Worm (Caenorhabditis elegans) whole organism, L4/young adult: Measurements from ENCODE around the gene R10E8.3.

Experiments
- W03F9.2 ChIP-seq: fragments of 150-350 bp; optimal IDR thresholded peaks from 2 replicates; lab custom pipeline; 2014; ENCODE audit warnings: missing biosample characterization, missing genetic modification characterization
- dao-5 ChIP-seq: sonication (generic microtip); optimal IDR thresholded peaks from 2 replicates; lab custom pipeline; 2016; ENCODE audit warnings: missing genotype, missing genetic modification characterization, moderate library complexity, missing compliant biosample characterization
- him-1 ChIP-seq: sonication (generic microtip); optimal IDR thresholded peaks from 2 replicates; lab custom pipeline; 2016; ENCODE audit warnings: missing genotype, missing genetic modification reagents, missing genetic modification characterization, missing compliant biosample characterization

- TF ChIP-seq dao-5 (tag; lab: Kevin White, UChicago) (no peak), him-1 (tag; lab: Kevin White, UChicago) (no peak), W03F9.2 (no peak)
Measured at ce11 chrV:18195006-18195405, 41.6 kb downstream of the R10E8.3 start, which contains the start of gene F16H6.3.
